ENCODE assay signal across 2 fruit fly cellular contexts in genomic region chr3R:4748888-4749717, dm6.
TF ChIP-seq lines count a peak whose summit lies in the region.

Gene tacc (minus strand): TSS chr3R:4749056.

- TF ChIP-seq CTCF in whole organism, embryonic (GFP tag; optimal IDR thresholded peaks at IDR 0.05; lab: Kevin White, UChicago) = peak; percentile 81

TF ChIP-seq in whole organism, embryonic, 481 proteins besides CTCF, POLR2A, EP300 and RAD21 (continues in another document):
- TF ChIP-seq Opbp (GFP tag; IDR thresholded peaks at IDR 0.05; lab: Robert Waterston, UW; ENCODE audit: partially characterized antibody) (0 out of 3 replicates have a peak, but pooled peaks have one; percentile 23), phol (tag; optimal IDR thresholded peaks at IDR 0.05; lab: Kevin White, UChicago) (peak; percentile 10), Max (GFP tag; optimal IDR thresholded peaks at IDR 0.05; lab: Kevin White, UChicago) (no peak), MBD-R2 (GFP tag; IDR thresholded peaks at IDR 0.05; lab: Robert Waterston, UW) (peak; percentile 23; the same call in 1 of the 2 replicates), Sry-δ (GFP tag; optimal IDR thresholded peaks at IDR 0.05; lab: Kevin White, UChicago) (peak; percentile 3), da (GFP tag; optimal IDR thresholded peaks at IDR 0.05; lab: Kevin White, UChicago) (no peak), stwl (tag; optimal IDR thresholded peaks at IDR 0.05; lab: Kevin White, UChicago) (peak; percentile 47), MESR4 (GFP tag; optimal IDR thresholded peaks at IDR 0.05; lab: Kevin White, UChicago) (peak; percentile 29), nerfin-1 (tag; optimal IDR thresholded peaks at IDR 0.05; lab: Kevin White, UChicago) (peak; percentile 3), gfzf (GFP tag; optimal IDR thresholded peaks at IDR 0.05; lab: Kevin White, UChicago) (peak; percentile 80), prd (optimal IDR thresholded peaks at IDR 0.05; lab: Kevin White, UChicago) (no peak), prd (GFP tag; IDR thresholded peaks at IDR 0.05; lab: Robert Waterston, UW) (no peak), Lhr (GFP tag; optimal IDR thresholded peaks at IDR 0.05; lab: Kevin White, UChicago) (peak; percentile 35), pzg (GFP tag; optimal IDR thresholded peaks at IDR 0.05; lab: Kevin White, UChicago) (peak; percentile 45), Bgb (GFP tag; IDR thresholded peaks at IDR 0.05; lab: Robert Waterston, UW; ENCODE audit: partially characterized antibody) (peak; percentile 56; the same call in 1 of the 2 replicates), CG33213 (GFP tag; optimal IDR thresholded peaks at IDR 0.05; lab: Kevin White, UChicago) (no peak), pita (GFP tag; optimal IDR thresholded peaks at IDR 0.05; lab: Kevin White, UChicago) (no peak), Med (GFP tag; lab: Kevin White, UChicago) (peak; percentile 79), lov (optimal IDR thresholded peaks at IDR 0.05; lab: Kevin White, UChicago) (no peak), lov (GFP tag; IDR thresholded peaks at IDR 0.05; lab: Robert Waterston, UW) (no peak), E2f2 (GFP tag; IDR thresholded peaks at IDR 0.05; lab: Robert Waterston, UW) (peak; percentile 84), tna (GFP tag; IDR thresholded peaks at IDR 0.05; lab: Robert Waterston, UW; ENCODE audit: partially characterized antibody) (no peak), Meics (GFP tag; optimal IDR thresholded peaks at IDR 0.05; lab: Kevin White, UChicago) (peak; percentile 40), CG2116 (GFP tag; optimal IDR thresholded peaks at IDR 0.05; lab: Kevin White, UChicago) (peak; percentile 33), CG30020 (tag; optimal IDR thresholded peaks at IDR 0.05; lab: Kevin White, UChicago) (peak; percentile 15), CG42726 (GFP tag; IDR thresholded peaks at IDR 0.05; lab: Robert Waterston, UW; ENCODE audit: partially characterized antibody) (0 out of 2 replicates have a peak, but pooled peaks have one; percentile 14), Ets97D (GFP tag; optimal IDR thresholded peaks at IDR 0.05; lab: Kevin White, UChicago) (peak; percentile 9), CG34376 (GFP tag; optimal IDR thresholded peaks at IDR 0.05; lab: Kevin White, UChicago) (no peak), CG14710 (tag; optimal IDR thresholded peaks at IDR 0.05; lab: Kevin White, UChicago) (peak; percentile 38), CG8281 (tag; optimal IDR thresholded peaks at IDR 0.05; lab: Kevin White, UChicago) (peak; percentile 99), Hsf (GFP tag; optimal IDR thresholded peaks at IDR 0.05; lab: Kevin White, UChicago) (no peak), Dll (GFP tag; IDR thresholded peaks at IDR 0.05; lab: Robert Waterston, UW; ENCODE audit: partially characterized antibody) (0 out of 4 replicates have a peak, but pooled peaks have one; percentile 31), CG3995 (GFP tag; optimal IDR thresholded peaks at IDR 0.05; lab: Kevin White, UChicago) (peak; percentile 77), CoRest (tag; optimal IDR thresholded peaks at IDR 0.05; lab: Kevin White, UChicago) (no peak), Myb (GFP tag; optimal IDR thresholded peaks at IDR 0.05; lab: Kevin White, UChicago) (peak; percentile 23), CG17912 (GFP tag; optimal IDR thresholded peaks at IDR 0.05; lab: Kevin White, UChicago) (no peak), CG10267 (tag; optimal IDR thresholded peaks at IDR 0.05; lab: Kevin White, UChicago) (peak; percentile 47), BEAF-32 (GFP tag; optimal IDR thresholded peaks at IDR 0.05; lab: Kevin White, UChicago) (peak; percentile 37), Dp (GFP tag; optimal IDR thresholded peaks at IDR 0.05; lab: Kevin White, UChicago) (peak; percentile 79), CG17361 (GFP tag; IDR thresholded peaks at IDR 0.05; lab: Robert Waterston, UW) (peak; percentile 40; the same call in 2 of the 3 replicates), ac (GFP tag; optimal IDR thresholded peaks at IDR 0.05; lab: Kevin White, UChicago) (no peak), Sox102F (GFP tag; optimal IDR thresholded peaks at IDR 0.05; lab: Kevin White, UChicago) (no peak), knrl (GFP tag; IDR thresholded peaks at IDR 0.05; lab: Robert Waterston, UW; ENCODE audit: partially characterized antibody) (peak; percentile 35; the same call in 1 of the 3 replicates)

TF ChIP-seq in whole organism, prepupa, 60 proteins besides CTCF, POLR2A, EP300 and RAD21:
- TF ChIP-seq Eip78C (GFP tag; lab: Kevin White, UChicago) (peak; percentile 70), Blimp-1 (GFP tag; optimal IDR thresholded peaks at IDR 0.05; lab: Kevin White, UChicago) (no peak)
